Worm (Caenorhabditis elegans): ENCODE results near the gene F14F9.3.

DNA sequence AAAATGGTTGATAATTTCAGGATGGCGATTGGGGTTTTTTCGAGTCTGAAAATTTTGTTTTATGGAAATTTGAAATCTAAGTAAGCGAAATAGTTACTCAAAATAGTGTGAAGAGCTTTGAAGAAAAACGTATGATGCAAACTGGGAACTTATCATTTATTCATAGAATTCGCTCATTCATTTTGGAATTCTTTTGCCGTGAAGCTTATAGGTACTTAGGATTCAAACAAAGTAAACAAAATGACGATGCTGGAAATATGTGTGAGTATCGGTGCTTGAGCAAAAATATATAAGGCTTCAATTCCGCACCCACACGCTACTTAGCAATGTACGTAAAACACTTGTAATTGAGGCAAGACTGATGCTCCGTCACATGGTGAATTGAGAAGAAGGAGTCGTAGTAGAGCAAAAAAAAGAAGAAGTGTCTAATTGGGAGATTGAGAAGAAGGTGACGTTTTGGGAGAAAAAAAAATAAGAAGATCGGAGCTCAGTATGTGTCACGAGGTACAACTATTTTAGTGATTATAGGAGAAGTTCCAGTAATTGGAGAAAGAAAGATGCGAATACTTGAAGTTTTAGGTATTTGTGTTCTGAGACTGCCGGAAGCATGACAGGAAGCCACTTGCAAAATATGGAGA is 48.4 kb upstream of the F14F9.3 start, which contains the start of gene glb-32:
- TF ChIP-seq lin-15B (tag; optimal IDR thresholded peaks at IDR 0.05): no peak
- TF ChIP-seq tbx-2 (tag; optimal IDR thresholded peaks at IDR 0.05): no peak
- TF ChIP-seq unc-62 (GFP tag; optimal IDR thresholded peaks at IDR 0.05): no peak
- TF ChIP-seq aly-2 (tag; optimal IDR thresholded peaks at IDR 0.05): no peak
